Worm (Caenorhabditis elegans) whole organism, L4 larva: Measurements from ENCODE around the gene exos-4.1.

Experiments
- mdl-1 ChIP-seq, 2 experiments: fragments of 150-350 bp in 1 of 2; sonication (generic microtip) in 1 of 2; optimal IDR thresholded peaks; 2 replicates each; lab custom pipeline; 2014 to 2017; ENCODE audit warnings: missing biosample characterization in 2 of 2, missing genetic modification characterization in 2 of 2
- mep-1 ChIP-seq: fragments of 150-350 bp; sonication (generic microtip); optimal IDR thresholded peaks from 3 replicates; lab custom pipeline; 2014; ENCODE audit warnings: missing biosample characterization, missing genetic modification characterization
- mes-2 ChIP-seq: sonication (generic microtip); optimal IDR thresholded peaks from 2 replicates; lab custom pipeline; 2016; ENCODE audit warnings: missing genotype, mild to moderate bottlenecking, missing genetic modification characterization, missing compliant biosample characterization; ENCODE audit not compliant: poor library complexity, severe bottlenecking
- nhr-10 ChIP-seq: fragments of 150-350 bp; optimal IDR thresholded peaks from 2 replicates; lab custom pipeline; 2014; ENCODE audit warnings: missing biosample characterization, missing genetic modification characterization
- nhr-76 ChIP-seq: fragments of 150-350 bp; optimal IDR thresholded peaks from 2 replicates; lab custom pipeline; 2014; ENCODE audit warnings: missing biosample characterization, missing genetic modification characterization
- pqm-1 ChIP-seq: sonication (generic microtip); optimal IDR thresholded peaks from 2 replicates; lab custom pipeline; 2017; ENCODE audit warnings: missing biosample characterization, missing genetic modification characterization
- tag-97 ChIP-seq: fragments of 200-800 bp; sonication (Bioruptor generic); IDR thresholded peaks from 2 replicates; pipeline ENCODE4 v1.3.6; 2022; ENCODE audit warnings: missing genetic modification characterization, missing compliant biosample characterization
- zfp-2 ChIP-seq: sonication (generic microtip); optimal IDR thresholded peaks from 2 replicates; lab custom pipeline; 2016; ENCODE audit warnings: mild to moderate bottlenecking, missing genetic modification characterization, missing compliant biosample characterization
- zip-11 ChIP-seq: fragments of 200-800 bp; sonication (Bioruptor generic); IDR thresholded peaks from 2 replicates; pipeline ENCODE4 v1.3.6; 2022; ENCODE audit warnings: missing genetic modification characterization, missing compliant biosample characterization

- TF ChIP-seq mep-1 (tag; lab: Kevin White, UChicago) (no peak), mdl-1 (tag; optimal IDR thresholded peaks at IDR 0.05; lab: Kevin White, UChicago) (no peak), zfp-2 (tag; lab: Kevin White, UChicago) (no peak), pqm-1 (tag; lab: Kevin White, UChicago) (no peak), zip-11 (GFP tag; lab: Robert Waterston, UW) (no peak), nhr-76 (tag; lab: Kevin White, UChicago) (no peak), mes-2 (tag; lab: Kevin White, UChicago) (no peak), nhr-10 (tag; lab: Kevin White, UChicago) (no peak), tag-97 (GFP tag; lab: Robert Waterston, UW) (no peak)
Observed at ce11 chrIV:13107359-13107758, 8.6 kb downstream of the exos-4.1 start, which contains the start of gene B0564.2.
